Worm (Caenorhabditis elegans): ENCODE measurements around the gene clec-141.

- TF ChIP-seq efl-3 (GFP tag; optimal IDR thresholded peaks at IDR 0.05) (no peak), nhr-237 (tag; optimal IDR thresholded peaks at IDR 0.05) (no peak), unc-130 (tag; optimal IDR thresholded peaks at IDR 0.05) (no peak), aly-2 (tag; optimal IDR thresholded peaks at IDR 0.05) (no peak)
Observed at ce11 chrII:5384282-5384681, 23.2 kb downstream of the clec-141 start.

Data from whole organism, L1 larva.